Worm (Caenorhabditis elegans): ENCODE measurements around the gene K02F6.8.

- TF ChIP-seq mls-2 (tag; optimal IDR thresholded peaks at IDR 0.05) (no peak), unc-62 (GFP tag; optimal IDR thresholded peaks at IDR 0.05) (no peak), snpc-4 (tag; optimal IDR thresholded peaks at IDR 0.05) (no peak), nhr-237 (tag; optimal IDR thresholded peaks at IDR 0.05) (no peak)
Measured at ce11 chrII:2503703-2504430, 31.0 kb downstream of the K02F6.8 start.
